Fruit fly (Drosophila melanogaster) whole organism: Measurements from ENCODE around the gene Taf13.

Source experiments
- CG8478 ChIP-seq: fragments of >200 bp; optimal IDR thresholded peaks from 2 replicates; lab custom pipeline; 2018; ENCODE audit warnings: inconsistent platforms
- Dll ChIP-seq: fragments of >200 bp; optimal IDR thresholded peaks from 2 replicates; lab custom pipeline; 2017
- pan ChIP-seq: fragments of >200 bp; optimal IDR thresholded peaks from 2 replicates; lab custom pipeline; 2017
- psq ChIP-seq: fragments of >200 bp; optimal IDR thresholded peaks from 2 replicates; lab custom pipeline; 2017

DNA sequence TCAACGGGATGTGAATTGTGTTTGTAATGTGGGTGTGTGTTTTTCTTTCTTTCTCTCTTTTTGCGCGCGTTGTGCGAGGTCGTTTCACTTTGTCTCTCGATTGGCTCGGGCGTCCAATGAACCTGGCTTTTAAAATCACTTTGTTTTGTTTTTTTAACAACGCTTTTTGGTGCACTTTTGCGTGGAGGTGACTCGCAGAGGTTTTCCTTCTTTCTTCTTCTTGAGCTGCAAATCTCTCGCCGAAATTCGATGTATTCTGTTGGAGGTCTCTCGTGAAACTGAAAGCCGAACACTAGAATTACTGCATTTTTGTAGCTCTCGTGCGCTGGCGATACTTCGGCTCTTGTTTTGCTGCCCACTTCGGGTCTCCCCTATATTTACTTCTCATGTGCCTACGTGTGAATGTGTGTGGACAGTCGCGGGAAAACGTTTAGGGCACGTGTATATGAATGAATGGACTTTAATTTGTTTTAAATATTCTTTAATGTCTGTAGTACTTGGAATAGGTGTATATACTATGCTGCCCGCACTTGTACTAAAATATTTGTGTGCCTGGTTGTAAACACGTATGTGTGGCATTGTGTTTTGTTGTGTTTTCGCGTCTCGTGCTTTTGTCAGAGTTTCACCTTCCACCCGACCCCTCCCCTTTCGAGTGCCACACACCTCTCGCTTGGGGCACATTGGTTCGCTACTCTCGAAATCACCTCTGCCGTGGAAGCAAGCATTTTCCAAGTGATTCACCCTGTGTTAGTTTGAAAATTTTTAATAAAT lies 8.7 kb downstream of the Taf13 start, which contains the start of gene fok:
- TF ChIP-seq CG8478 (no peak), psq (lab: Kevin White, UChicago) (no peak), Dll (lab: Kevin White, UChicago) (no peak), pan (lab: Kevin White, UChicago) (no peak)
